Fruit fly (Drosophila melanogaster) whole organism, embryonic: ENCODE data around the gene CG3342.

Source experiments
- Aef1 ChIP-seq: fragments of 200-800 bp; sonication (Bioruptor generic); IDR thresholded peaks from 3 replicates; pipeline ENCODE4 v1.3.6; 2022; ENCODE audit warnings: missing biosample characterization, missing genetic modification characterization
- Atf-2 ChIP-seq: fragments of 200-800 bp; sonication (Bioruptor generic); optimal IDR thresholded peaks from 2 replicates; lab custom pipeline; 2016; ENCODE audit warnings: missing biosample characterization, missing genetic modification characterization
- Atf6 ChIP-seq: fragments of 200-800 bp; sonication (Bioruptor generic); IDR thresholded peaks from 2 replicates; pipeline ENCODE4 v1.3.6; 2022; ENCODE audit warnings: missing biosample characterization, missing genetic modification characterization
- CG10267 ChIP-seq: fragments of 200-800 bp; sonication (Bioruptor generic); optimal IDR thresholded peaks from 2 replicates; lab custom pipeline; 2018; ENCODE audit warnings: missing biosample characterization, mild to moderate bottlenecking, missing genetic modification characterization, moderate library complexity
- CG10366 ChIP-seq: fragments of 200-800 bp; sonication (Bioruptor generic); IDR thresholded peaks from 2 replicates; pipeline ENCODE4 v1.3.6; 2022; ENCODE audit warnings: missing biosample characterization, missing genetic modification characterization
- CG11093 ChIP-seq: fragments of 200-800 bp; sonication (Bioruptor generic); IDR thresholded peaks from 3 replicates; pipeline ENCODE4 v1.3.6; 2022; ENCODE audit warnings: missing biosample characterization, missing genetic modification characterization
- CG11247 ChIP-seq: fragments of 200-800 bp; sonication (Bioruptor generic); IDR thresholded peaks from 2 replicates; pipeline ENCODE4 v1.3.6; 2022; ENCODE audit warnings: missing biosample characterization, missing genetic modification characterization
- CG12219 ChIP-seq: fragments of 200-800 bp; sonication (Bioruptor generic); optimal IDR thresholded peaks from 3 replicates; lab custom pipeline; 2018; ENCODE audit warnings: missing biosample characterization, mild to moderate bottlenecking, missing genetic modification characterization
- CG12942 ChIP-seq: fragments of 200-800 bp; sonication (Bioruptor generic); optimal IDR thresholded peaks from 3 replicates; lab custom pipeline; 2016; ENCODE audit warnings: missing biosample characterization, missing genetic modification characterization
- CG14050 ChIP-seq: fragments of 200-800 bp; sonication (Bioruptor generic); IDR thresholded peaks from 3 replicates; pipeline ENCODE4 v1.3.6; 2022; ENCODE audit warnings: missing biosample characterization, missing genetic modification characterization
- CG14710 ChIP-seq: fragments of 200-800 bp; sonication (Bioruptor generic); optimal IDR thresholded peaks from 3 replicates; lab custom pipeline; 2019; ENCODE audit warnings: missing biosample characterization, mild to moderate bottlenecking, missing genetic modification characterization, moderate library complexity
- CG14965 ChIP-seq: fragments of 200-800 bp; sonication (Bioruptor generic); optimal IDR thresholded peaks from 2 replicates; lab custom pipeline; 2016; ENCODE audit warnings: missing biosample characterization, missing genetic modification characterization, borderline replicate concordance
- CG15073 ChIP-seq: fragments of 200-800 bp; sonication (Bioruptor generic); optimal IDR thresholded peaks from 2 replicates; lab custom pipeline; 2016; ENCODE audit warnings: missing biosample characterization, missing genetic modification characterization
- CG16815 ChIP-seq: fragments of 200-800 bp; sonication (Bioruptor generic); optimal IDR thresholded peaks from 3 replicates; lab custom pipeline; 2017; ENCODE audit warnings: missing biosample characterization, mild to moderate bottlenecking, missing genetic modification characterization
- CG17186 ChIP-seq: fragments of 200-800 bp; sonication (Bioruptor generic); optimal IDR thresholded peaks from 3 replicates; lab custom pipeline; 2017; ENCODE audit warnings: missing biosample characterization, missing genetic modification reagents, missing genetic modification characterization
- CG2889 ChIP-seq: fragments of 200-800 bp; sonication (Bioruptor generic); IDR thresholded peaks from 3 replicates; pipeline ENCODE4 v1.3.6; 2022; ENCODE audit warnings: missing biosample characterization, missing genetic modification characterization
- CG30020 ChIP-seq: fragments of 200-800 bp; optimal IDR thresholded peaks from 2 replicates; lab custom pipeline; 2019; ENCODE audit warnings: missing biosample characterization, mild to moderate bottlenecking, missing genetic modification characterization, moderate library complexity
- CG31388 ChIP-seq: fragments of 200-800 bp; sonication (Bioruptor generic); optimal IDR thresholded peaks from 2 replicates; lab custom pipeline; 2016; ENCODE audit warnings: missing biosample characterization, missing genetic modification characterization
- CG4282 ChIP-seq: fragments of 200-800 bp; sonication (Bioruptor generic); optimal IDR thresholded peaks from 2 replicates; lab custom pipeline; 2016; ENCODE audit warnings: missing biosample characterization, missing genetic modification characterization
- CG4360 ChIP-seq: fragments of 200-800 bp; sonication (Bioruptor generic); IDR thresholded peaks from 2 replicates; pipeline ENCODE4 v1.3.6; 2022; ENCODE audit warnings: missing biosample characterization, missing genetic modification characterization
- CG4730 ChIP-seq: fragments of 200-800 bp; sonication (Bioruptor generic); IDR thresholded peaks from 2 replicates; pipeline ENCODE4 v1.3.6; 2022; ENCODE audit warnings: missing biosample characterization, missing genetic modification characterization
- CG5953 ChIP-seq: fragments of 200-800 bp; sonication (Bioruptor generic); IDR thresholded peaks from 2 replicates; pipeline ENCODE4 v1.3.6; 2022; ENCODE audit warnings: missing biosample characterization, missing genetic modification characterization
- CG6654 ChIP-seq: fragments of 200-800 bp; sonication (Bioruptor generic); optimal IDR thresholded peaks from 2 replicates; lab custom pipeline; 2017; ENCODE audit warnings: missing biosample characterization, mild to moderate bottlenecking, missing genetic modification characterization
- CG6765 ChIP-seq: fragments of 200-800 bp; sonication (Bioruptor generic); optimal IDR thresholded peaks from 3 replicates; lab custom pipeline; 2017; ENCODE audit warnings: missing biosample characterization, mild to moderate bottlenecking, missing genetic modification characterization
- CG6791 ChIP-seq: fragments of 200-800 bp; sonication (Bioruptor generic); IDR thresholded peaks from 3 replicates; pipeline ENCODE4 v1.3.6; 2022; ENCODE audit warnings: missing biosample characterization, missing genetic modification characterization; ENCODE audit not compliant: partially characterized antibody
- CG7745 ChIP-seq: fragments of 200-800 bp; sonication (Bioruptor generic); optimal IDR thresholded peaks from 2 replicates; lab custom pipeline; 2018; ENCODE audit warnings: missing biosample characterization, mild to moderate bottlenecking, missing genetic modification characterization, moderate library complexity
- CG8089 ChIP-seq: fragments of 200-800 bp; sonication (Bioruptor generic); optimal IDR thresholded peaks from 3 replicates; lab custom pipeline; 2016; ENCODE audit warnings: missing biosample characterization, missing genetic modification characterization
- CG8944 ChIP-seq: fragments of 200-800 bp; sonication (Bioruptor generic); optimal IDR thresholded peaks from 3 replicates; lab custom pipeline; 2016; ENCODE audit warnings: missing biosample characterization, missing genetic modification characterization
- CHES-1-like ChIP-seq: fragments of 200-800 bp; sonication (Bioruptor generic); optimal IDR thresholded peaks from 2 replicates; lab custom pipeline; 2016; ENCODE audit warnings: missing biosample characterization, missing genetic modification characterization
- H2.0 ChIP-seq: fragments of 200-800 bp; sonication (Bioruptor generic); IDR thresholded peaks from 2 replicates; pipeline ENCODE4 v1.3.6; 2022; ENCODE audit warnings: missing biosample characterization, missing genetic modification characterization
- Lpt ChIP-seq: fragments of >200 bp; optimal IDR thresholded peaks from 2 replicates; lab custom pipeline; 2018; ENCODE audit warnings: missing biosample characterization, missing genetic modification characterization
- NC2β ChIP-seq: fragments of 200-800 bp; sonication (Bioruptor generic); optimal IDR thresholded peaks from 2 replicates; lab custom pipeline; 2016; ENCODE audit warnings: missing biosample characterization, missing genetic modification characterization
- Neu2 ChIP-seq: fragments of 200-800 bp; sonication (Bioruptor generic); optimal IDR thresholded peaks from 3 replicates; lab custom pipeline; 2016; ENCODE audit warnings: missing biosample characterization, missing genetic modification characterization, borderline replicate concordance
- Nf-YC ChIP-seq: fragments of 200-800 bp; optimal IDR thresholded peaks from 3 replicates; lab custom pipeline; 2019; ENCODE audit warnings: missing biosample characterization, mild to moderate bottlenecking, missing genetic modification characterization, moderate library complexity
- Oaz ChIP-seq: fragments of 200-800 bp; sonication (Bioruptor generic); IDR thresholded peaks from 2 replicates; pipeline ENCODE4 v1.3.6; 2022; ENCODE audit warnings: missing biosample characterization, missing genetic modification characterization
- Poxn ChIP-seq: fragments of 200-800 bp; sonication (Bioruptor generic); IDR thresholded peaks from 2 replicates; pipeline ENCODE4 v1.3.6; 2022; ENCODE audit warnings: missing biosample characterization, missing genetic modification characterization
- Xrp1 ChIP-seq: fragments of 200-800 bp; sonication (Bioruptor generic); IDR thresholded peaks from 2 replicates; pipeline ENCODE4 v1.3.6; 2022; ENCODE audit warnings: missing biosample characterization, missing genetic modification characterization
- ara ChIP-seq: fragments of 200-800 bp; sonication (Bioruptor generic); IDR thresholded peaks from 2 replicates; pipeline ENCODE4 v1.3.6; 2022; ENCODE audit warnings: missing biosample characterization, missing genetic modification characterization
- bbx ChIP-seq: fragments of 200-800 bp; sonication (Bioruptor generic); IDR thresholded peaks from 2 replicates; pipeline ENCODE4 v1.3.6; 2022; ENCODE audit warnings: missing biosample characterization, missing genetic modification characterization; ENCODE audit not compliant: partially characterized antibody
- cwo ChIP-seq: fragments of 200-800 bp; sonication (Bioruptor generic); optimal IDR thresholded peaks from 3 replicates; lab custom pipeline; 2017; ENCODE audit warnings: missing biosample characterization, missing genetic modification characterization, mild to moderate bottlenecking, moderate library complexity, missing genetic modification reagents
- en ChIP-seq: fragments of 200-800 bp; sonication (Bioruptor generic); optimal IDR thresholded peaks from 2 replicates; lab custom pipeline; 2016; ENCODE audit warnings: missing biosample characterization, missing genetic modification characterization
- gcm ChIP-seq: fragments of 200-800 bp; sonication (Bioruptor generic); optimal IDR thresholded peaks from 2 replicates; lab custom pipeline; 2019; ENCODE audit warnings: missing biosample characterization, mild to moderate bottlenecking, missing genetic modification characterization, moderate library complexity
- hkb ChIP-seq, 2 experiments: fragments of 200-800 bp in 1 of 2; fragments of >200 bp in 1 of 2; sonication (Bioruptor generic) in 1 of 2; IDR thresholded peaks in 1 of 2; optimal IDR thresholded peaks in 1 of 2; 2 replicates each; pipeline versions ENCODE4 v1.3.6 to Lab custom; 2017 to 2022; ENCODE audit warnings: missing biosample characterization in 1 of 2, missing genetic modification characterization in 1 of 2
- lab ChIP-seq: fragments of 200-800 bp; sonication (Bioruptor generic); optimal IDR thresholded peaks from 3 replicates; lab custom pipeline; 2017; ENCODE audit warnings: missing biosample characterization, missing genetic modification characterization, mild to moderate bottlenecking, moderate library complexity, missing genetic modification reagents
- lbe ChIP-seq: fragments of 200-800 bp; sonication (Bioruptor generic); optimal IDR thresholded peaks from 2 replicates; lab custom pipeline; 2016; ENCODE audit warnings: missing biosample characterization, mild to moderate bottlenecking, missing genetic modification characterization
- prd ChIP-seq, 3 experiments: fragments of >200 bp in 2 of 3; fragments of 200-800 bp in 1 of 3; sonication (Bioruptor generic) in 1 of 3; optimal IDR thresholded peaks in 2 of 3; IDR thresholded peaks in 1 of 3; 2 replicates in 2 of 3; 3 replicates in 1 of 3; pipeline versions ENCODE4 v1.3.6 to Lab custom; 2017 to 2022; ENCODE audit warnings: missing biosample characterization in 1 of 3, missing genetic modification characterization in 1 of 3
- pzg ChIP-seq: fragments of 200-800 bp; sonication (Bioruptor generic); optimal IDR thresholded peaks from 3 replicates; lab custom pipeline; 2018; ENCODE audit warnings: missing biosample characterization, mild to moderate bottlenecking, missing genetic modification characterization, moderate library complexity
- slp2 ChIP-seq: fragments of 200-800 bp; sonication (Bioruptor generic); optimal IDR thresholded peaks from 2 replicates; lab custom pipeline; 2016; ENCODE audit warnings: missing biosample characterization, missing genetic modification characterization
- tna ChIP-seq: fragments of 200-800 bp; sonication (Bioruptor generic); IDR thresholded peaks from 2 replicates; pipeline ENCODE4 v1.3.6; 2022; ENCODE audit warnings: missing biosample characterization, missing genetic modification characterization; ENCODE audit not compliant: partially characterized antibody
- yki ChIP-seq: fragments of >200 bp; optimal IDR thresholded peaks from 3 replicates; lab custom pipeline; 2018

Gene CG3342

dm6 chrX:6574488-6574887 lies 46.8 kb upstream of the CG3342 start (continued):
- TF ChIP-seq CG30020: no peak
- no peak for TF ChIP-seq CG11093 (GFP tag; lab: Robert Waterston, UW)
- TF ChIP-seq yki (lab: Kevin White, UChicago): no peak
- no peak for TF ChIP-seq hkb (optimal IDR thresholded peaks at IDR 0.05; lab: Kevin White, UChicago)
- 0 out of 2 replicates have a peak, but pooled peaks have one; percentile 27 for TF ChIP-seq hkb (GFP tag; IDR thresholded peaks at IDR 0.05; lab: Robert Waterston, UW)
- TF ChIP-seq CG6791 (GFP tag; lab: Robert Waterston, UW): no peak
- TF ChIP-seq Atf6 (GFP tag; lab: Robert Waterston, UW): peak; percentile 27; the same call in 1 of the 2 replicates
- no peak for TF ChIP-seq CG6654 (GFP tag; lab: Kevin White, UChicago)
- TF ChIP-seq NC2β: no peak
- TF ChIP-seq Xrp1 (GFP tag; lab: Robert Waterston, UW): peak; percentile 35; the same call in 1 of the 2 replicates
- no peak for TF ChIP-seq CG6765 (GFP tag; lab: Kevin White, UChicago)
- TF ChIP-seq CG15073 (GFP tag; lab: Kevin White, UChicago): no peak
- TF ChIP-seq CG12942 (GFP tag; lab: Kevin White, UChicago): no peak
- peak; percentile 12; the same call in 1 of the 3 replicates for TF ChIP-seq Aef1 (GFP tag; lab: Robert Waterston, UW)
- TF ChIP-seq CG5953 (GFP tag; lab: Robert Waterston, UW): no peak
- TF ChIP-seq CG2889 (GFP tag; lab: Robert Waterston, UW): 0 out of 3 replicates have a peak, but pooled peaks have one; percentile 37
- TF ChIP-seq CG16815: no peak
- TF ChIP-seq CG14965 (GFP tag; lab: Kevin White, UChicago): no peak
- TF ChIP-seq CG14050 (GFP tag; lab: Robert Waterston, UW): 0 out of 3 replicates have a peak, but pooled peaks have one; percentile 14
- TF ChIP-seq CG17186: no peak
- no peak for TF ChIP-seq Lpt (GFP tag; lab: Kevin White, UChicago)
- TF ChIP-seq Nf-YC (tag; lab: Kevin White, UChicago): no peak
- TF ChIP-seq en (GFP tag; lab: Kevin White, UChicago): no peak
- no peak for TF ChIP-seq CG8944 (GFP tag; lab: Kevin White, UChicago)
- no peak for TF ChIP-seq CG14710 (tag; lab: Kevin White, UChicago)
- peak; percentile 50 for TF ChIP-seq CG10366 (GFP tag; lab: Robert Waterston, UW)
- no peak for TF ChIP-seq Poxn (GFP tag; lab: Robert Waterston, UW)
- peak; percentile 49 for TF ChIP-seq CG4730
- no peak for TF ChIP-seq Atf-2
- TF ChIP-seq ara (GFP tag; lab: Robert Waterston, UW): no peak
- no peak for TF ChIP-seq CG12219 (GFP tag; lab: Kevin White, UChicago)
- no peak for TF ChIP-seq Neu2 (GFP tag; lab: Kevin White, UChicago)
- peak; percentile 36; the same call in 1 of the 2 replicates for TF ChIP-seq Oaz (GFP tag; lab: Robert Waterston, UW)
- no peak for TF ChIP-seq pzg
- no peak for TF ChIP-seq CG4282 (GFP tag; lab: Kevin White, UChicago)
- no peak for TF ChIP-seq slp2 (GFP tag; lab: Kevin White, UChicago)
- no peak for TF ChIP-seq gcm (GFP tag; lab: Kevin White, UChicago)
- no peak for TF ChIP-seq CG10267
- no peak for TF ChIP-seq CG31388
- TF ChIP-seq lbe (GFP tag; lab: Kevin White, UChicago): no peak
- no peak for TF ChIP-seq CG8089 (GFP tag; lab: Kevin White, UChicago)
- no peak for TF ChIP-seq CG4360 (GFP tag; lab: Robert Waterston, UW)
- TF ChIP-seq lab (GFP tag; lab: Kevin White, UChicago): peak; percentile 64
- no peak for TF ChIP-seq CHES-1-like (GFP tag; lab: Kevin White, UChicago)
- TF ChIP-seq prd (optimal IDR thresholded peaks at IDR 0.05; lab: Kevin White, UChicago): no peak
- TF ChIP-seq prd (GFP tag; IDR thresholded peaks at IDR 0.05; lab: Robert Waterston, UW): peak; percentile 49; the same call in 1 of the 3 replicates
- TF ChIP-seq cwo (GFP tag; lab: Kevin White, UChicago): peak; percentile 5
- peak; percentile 42; the same call in 1 of the 2 replicates for TF ChIP-seq H2.0 (GFP tag; lab: Robert Waterston, UW)
- 0 out of 2 replicates have a peak, but pooled peaks have one; percentile 29 for TF ChIP-seq CG11247 (GFP tag; lab: Robert Waterston, UW)
- TF ChIP-seq bbx: no peak
- TF ChIP-seq tna (GFP tag; lab: Robert Waterston, UW): no peak
- TF ChIP-seq CG7745 (tag; lab: Kevin White, UChicago): no peak
